Fruit fly (Drosophila melanogaster) whole organism, embryonic: ENCODE data around the gene CG4757.

Experiments used
- ATbp ChIP-seq: fragments of 200-800 bp; sonication (Bioruptor generic); optimal IDR thresholded peaks from 2 replicates; lab custom pipeline; 2017; ENCODE audit warnings: missing biosample characterization, mild to moderate bottlenecking, missing genetic modification characterization, missing genetic modification reagents
- Atf3 ChIP-seq: fragments of 200-800 bp; sonication (Bioruptor generic); optimal IDR thresholded peaks from 3 replicates; lab custom pipeline; 2016; ENCODE audit warnings: missing biosample characterization, missing genetic modification characterization
- Bgb ChIP-seq: fragments of 200-800 bp; sonication (Bioruptor generic); IDR thresholded peaks from 2 replicates; pipeline ENCODE4 v1.3.6; 2022; ENCODE audit warnings: missing biosample characterization, missing genetic modification characterization; ENCODE audit not compliant: partially characterized antibody
- Bteb2 ChIP-seq: fragments of 200-800 bp; sonication (Bioruptor generic); optimal IDR thresholded peaks from 2 replicates; lab custom pipeline; 2016; ENCODE audit warnings: missing biosample characterization, missing genetic modification characterization
- CG10274 ChIP-seq: fragments of 200-800 bp; sonication (Bioruptor generic); optimal IDR thresholded peaks from 3 replicates; lab custom pipeline; 2017; ENCODE audit warnings: missing biosample characterization, mild to moderate bottlenecking, missing genetic modification characterization
- CG11093 ChIP-seq: fragments of 200-800 bp; sonication (Bioruptor generic); IDR thresholded peaks from 3 replicates; pipeline ENCODE4 v1.3.6; 2022; ENCODE audit warnings: missing biosample characterization, missing genetic modification characterization
- CG11398 ChIP-seq: fragments of 200-800 bp; sonication (Bioruptor generic); optimal IDR thresholded peaks from 2 replicates; lab custom pipeline; 2016; ENCODE audit warnings: missing biosample characterization, missing genetic modification characterization
- CG12071 ChIP-seq: fragments of 200-800 bp; sonication (Bioruptor generic); optimal IDR thresholded peaks from 3 replicates; lab custom pipeline; 2018; ENCODE audit warnings: missing biosample characterization, mild to moderate bottlenecking, missing genetic modification characterization
- CG12299 ChIP-seq: fragments of 200-800 bp; sonication (Bioruptor generic); optimal IDR thresholded peaks from 2 replicates; lab custom pipeline; 2018; ENCODE audit warnings: missing biosample characterization, mild to moderate bottlenecking, missing genetic modification characterization
- CG16779 ChIP-seq: fragments of 200-800 bp; sonication (Bioruptor generic); IDR thresholded peaks from 2 replicates; pipeline ENCODE4 v1.3.6; 2022; ENCODE audit warnings: missing biosample characterization, missing genetic modification characterization
- CG17328 ChIP-seq: fragments of 200-800 bp; sonication (Bioruptor generic); IDR thresholded peaks from 2 replicates; pipeline ENCODE4 v1.3.6; 2022; ENCODE audit warnings: missing biosample characterization, missing genetic modification characterization
- CG2199 ChIP-seq: fragments of 200-800 bp; sonication (Bioruptor generic); IDR thresholded peaks from 3 replicates; pipeline ENCODE4 v1.3.6; 2022; ENCODE audit warnings: missing biosample characterization, missing genetic modification characterization
- CG31365 ChIP-seq: fragments of 200-800 bp; sonication (Bioruptor generic); optimal IDR thresholded peaks from 2 replicates; lab custom pipeline; 2018; ENCODE audit warnings: missing biosample characterization, mild to moderate bottlenecking, missing genetic modification characterization
- CG33557 ChIP-seq: fragments of 200-800 bp; sonication (Bioruptor generic); optimal IDR thresholded peaks from 2 replicates; lab custom pipeline; 2019; ENCODE audit warnings: missing biosample characterization, mild to moderate bottlenecking, missing genetic modification characterization, moderate library complexity
- CG3838 ChIP-seq: fragments of 200-800 bp; sonication (Bioruptor generic); optimal IDR thresholded peaks from 3 replicates; lab custom pipeline; 2016; ENCODE audit warnings: missing biosample characterization, missing genetic modification characterization
- CG42726 ChIP-seq: fragments of 200-800 bp; sonication (Bioruptor generic); IDR thresholded peaks from 2 replicates; pipeline ENCODE4 v1.3.6; 2022; ENCODE audit warnings: missing biosample characterization, missing genetic modification characterization; ENCODE audit not compliant: partially characterized antibody
- CG4820 ChIP-seq: fragments of 200-800 bp; sonication (Bioruptor generic); optimal IDR thresholded peaks from 3 replicates; lab custom pipeline; 2016; ENCODE audit warnings: missing biosample characterization, missing genetic modification characterization
- CG5953 ChIP-seq: fragments of 200-800 bp; sonication (Bioruptor generic); IDR thresholded peaks from 2 replicates; pipeline ENCODE4 v1.3.6; 2022; ENCODE audit warnings: missing biosample characterization, missing genetic modification characterization
- CG6272 ChIP-seq: fragments of 200-800 bp; sonication (Bioruptor generic); IDR thresholded peaks from 2 replicates; pipeline ENCODE4 v1.3.6; 2022; ENCODE audit warnings: missing biosample characterization, missing genetic modification characterization
- CG6854 ChIP-seq: fragments of 200-800 bp; sonication (Bioruptor generic); optimal IDR thresholded peaks from 3 replicates; lab custom pipeline; 2017; ENCODE audit warnings: missing biosample characterization, mild to moderate bottlenecking, missing genetic modification characterization
- CHES-1-like ChIP-seq: fragments of 200-800 bp; sonication (Bioruptor generic); optimal IDR thresholded peaks from 2 replicates; lab custom pipeline; 2016; ENCODE audit warnings: missing biosample characterization, missing genetic modification characterization
- CoRest ChIP-seq: fragments of 200-800 bp; sonication (Bioruptor generic); optimal IDR thresholded peaks from 3 replicates; lab custom pipeline; 2018; ENCODE audit warnings: missing biosample characterization, mild to moderate bottlenecking, missing genetic modification characterization, moderate library complexity
- D ChIP-seq, 2 experiments: fragments of 200-800 bp in 1 of 2; fragments of >200 bp in 1 of 2; sonication (Bioruptor generic) in 1 of 2; optimal IDR thresholded peaks; 2 replicates in 1 of 2; 3 replicates in 1 of 2; lab custom pipeline; 2017; ENCODE audit warnings: mild to moderate bottlenecking in 1 of 2, missing biosample characterization in 1 of 2, missing genetic modification characterization in 1 of 2, missing genetic modification reagents in 1 of 2
- D19A ChIP-seq: fragments of 200-800 bp; optimal IDR thresholded peaks from 3 replicates; lab custom pipeline; 2019; ENCODE audit warnings: missing biosample characterization, mild to moderate bottlenecking, missing genetic modification characterization, moderate library complexity
- Elba2 ChIP-seq: fragments of 200-800 bp; sonication (Bioruptor generic); optimal IDR thresholded peaks from 3 replicates; lab custom pipeline; 2016; ENCODE audit warnings: missing biosample characterization, missing genetic modification characterization
- H2.0 ChIP-seq: fragments of 200-800 bp; sonication (Bioruptor generic); IDR thresholded peaks from 2 replicates; pipeline ENCODE4 v1.3.6; 2022; ENCODE audit warnings: missing biosample characterization, missing genetic modification characterization
- Hmr ChIP-seq: fragments of 200-800 bp; sonication (Bioruptor generic); optimal IDR thresholded peaks from 3 replicates; lab custom pipeline; 2017; ENCODE audit warnings: mild to moderate bottlenecking, missing biosample characterization, missing genetic modification reagents, missing genetic modification characterization
- Jarid2 ChIP-seq: fragments of 200-800 bp; sonication (Bioruptor generic); optimal IDR thresholded peaks from 3 replicates; lab custom pipeline; 2017; ENCODE audit warnings: mild to moderate bottlenecking, missing biosample characterization, missing genetic modification reagents, missing genetic modification characterization
- MESR4 ChIP-seq: fragments of 200-800 bp; sonication (Bioruptor generic); optimal IDR thresholded peaks from 2 replicates; lab custom pipeline; 2018; ENCODE audit warnings: missing biosample characterization, mild to moderate bottlenecking, missing genetic modification characterization, moderate library complexity
- Mes4 ChIP-seq: fragments of 200-800 bp; sonication (Bioruptor generic); optimal IDR thresholded peaks from 2 replicates; lab custom pipeline; 2016; ENCODE audit warnings: missing biosample characterization, missing genetic modification characterization
- Opbp ChIP-seq: fragments of 200-800 bp; sonication (Bioruptor generic); IDR thresholded peaks from 3 replicates; pipeline ENCODE4 v1.3.6; 2022; ENCODE audit warnings: missing biosample characterization, missing genetic modification characterization; ENCODE audit not compliant: partially characterized antibody
- Ptx1 ChIP-seq: fragments of 200-800 bp; sonication (Bioruptor generic); IDR thresholded peaks from 2 replicates; pipeline ENCODE4 v1.3.6; 2022; ENCODE audit warnings: missing biosample characterization, missing genetic modification characterization
- Rx ChIP-seq: fragments of 200-800 bp; sonication (Bioruptor generic); IDR thresholded peaks from 2 replicates; pipeline ENCODE4 v1.3.6; 2022; ENCODE audit warnings: missing biosample characterization, missing genetic modification characterization
- Xbp1 ChIP-seq: fragments of 200-800 bp; sonication (Bioruptor generic); optimal IDR thresholded peaks from 3 replicates; lab custom pipeline; 2016; ENCODE audit warnings: missing biosample characterization, mild to moderate bottlenecking, missing genetic modification characterization
- al ChIP-seq: fragments of 200-800 bp; sonication (Bioruptor generic); IDR thresholded peaks from 2 replicates; pipeline ENCODE4 v1.3.6; 2022; ENCODE audit warnings: missing biosample characterization, missing genetic modification characterization
- amos ChIP-seq: fragments of 200-800 bp; sonication (Bioruptor generic); IDR thresholded peaks from 2 replicates; pipeline ENCODE4 v1.3.6; 2022; ENCODE audit warnings: missing biosample characterization, missing genetic modification characterization; ENCODE audit not compliant: partially characterized antibody
- cwo ChIP-seq: fragments of 200-800 bp; sonication (Bioruptor generic); optimal IDR thresholded peaks from 3 replicates; lab custom pipeline; 2017; ENCODE audit warnings: missing biosample characterization, missing genetic modification characterization, mild to moderate bottlenecking, moderate library complexity, missing genetic modification reagents
- fru ChIP-seq: fragments of >200 bp; optimal IDR thresholded peaks from 2 replicates; lab custom pipeline; 2017
- h ChIP-seq: fragments of >200 bp; optimal IDR thresholded peaks from 2 replicates; lab custom pipeline; 2017
- ham ChIP-seq: fragments of 200-800 bp; sonication (Bioruptor generic); IDR thresholded peaks from 2 replicates; pipeline ENCODE4 v1.3.6; 2022; ENCODE audit warnings: missing biosample characterization, missing genetic modification characterization
- jigr1 ChIP-seq: fragments of 200-800 bp; sonication (Bioruptor generic); IDR thresholded peaks from 3 replicates; pipeline ENCODE4 v1.3.6; 2022; ENCODE audit warnings: missing biosample characterization, missing genetic modification characterization
- jumu ChIP-seq: fragments of 200-800 bp; sonication (Bioruptor generic); optimal IDR thresholded peaks from 3 replicates; lab custom pipeline; 2016; ENCODE audit warnings: missing biosample characterization, missing genetic modification characterization
- lbe ChIP-seq: fragments of 200-800 bp; sonication (Bioruptor generic); optimal IDR thresholded peaks from 2 replicates; lab custom pipeline; 2016; ENCODE audit warnings: missing biosample characterization, mild to moderate bottlenecking, missing genetic modification characterization
- nerfin-1 ChIP-seq: fragments of 200-800 bp; sonication (Bioruptor generic); optimal IDR thresholded peaks from 3 replicates; lab custom pipeline; 2019; ENCODE audit warnings: missing biosample characterization, mild to moderate bottlenecking, missing genetic modification characterization, moderate library complexity
- nerfin-2 ChIP-seq: fragments of 200-800 bp; sonication (Bioruptor generic); IDR thresholded peaks from 2 replicates; pipeline ENCODE4 v1.3.6; 2022; ENCODE audit warnings: missing biosample characterization, missing genetic modification characterization; ENCODE audit not compliant: partially characterized antibody
- odd ChIP-seq: fragments of 200-800 bp; sonication (Bioruptor generic); optimal IDR thresholded peaks from 2 replicates; lab custom pipeline; 2017; ENCODE audit warnings: missing biosample characterization, mild to moderate bottlenecking, missing genetic modification characterization
- sens ChIP-seq: fragments of 200-800 bp; sonication (Bioruptor generic); peaks from one replicate; lab custom pipeline; 2016; ENCODE audit warnings: missing biosample characterization, missing genetic modification characterization
- shn ChIP-seq: fragments of 200-800 bp; sonication (Bioruptor generic); optimal IDR thresholded peaks from 3 replicates; lab custom pipeline; 2016; ENCODE audit warnings: missing biosample characterization, missing genetic modification characterization
- tna ChIP-seq: fragments of 200-800 bp; sonication (Bioruptor generic); IDR thresholded peaks from 2 replicates; pipeline ENCODE4 v1.3.6; 2022; ENCODE audit warnings: missing biosample characterization, missing genetic modification characterization; ENCODE audit not compliant: partially characterized antibody

Gene CG4757

DNA sequence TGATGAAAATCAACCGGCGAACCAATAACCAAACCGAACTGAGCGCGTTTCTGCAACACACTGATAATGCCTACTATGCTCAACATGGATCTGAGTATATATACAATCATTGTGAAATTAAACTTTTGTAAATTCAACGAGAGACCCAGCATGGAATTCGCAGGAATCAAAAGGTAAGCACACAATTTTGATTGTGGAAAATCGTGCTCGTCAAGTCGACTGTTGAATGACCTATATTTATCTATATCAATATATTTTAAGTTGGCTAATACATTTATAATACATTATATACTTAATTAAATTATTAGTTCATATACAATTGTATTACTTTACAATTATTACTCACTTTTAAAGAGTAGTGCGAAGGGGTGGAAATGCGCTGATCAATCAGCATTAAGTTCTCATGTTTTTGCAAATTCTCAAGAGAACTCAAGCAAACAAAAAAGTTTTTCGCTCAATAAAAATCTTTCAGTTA, 7.2 kb upstream of the CG4757 start, which contains the start of gene Ugt302K1 (continued):
- no peak for TF ChIP-seq Bteb2 (GFP tag; lab: Kevin White, UChicago)
- no peak for TF ChIP-seq CG31365 (tag; lab: Kevin White, UChicago)
- no peak for TF ChIP-seq CG4820
- TF ChIP-seq Hmr = peak; percentile 13
- peak; percentile 37 for TF ChIP-seq cwo (GFP tag; lab: Kevin White, UChicago)
- TF ChIP-seq h = no peak
- no peak for TF ChIP-seq CG5953 (GFP tag; lab: Robert Waterston, UW)
- no peak for TF ChIP-seq Atf3 (GFP tag; lab: Kevin White, UChicago)
- peak; percentile 43; the same call in 1 of the 2 replicates for TF ChIP-seq Ptx1 (GFP tag; lab: Robert Waterston, UW)
- peak; percentile 2 for TF ChIP-seq CoRest (tag; lab: Kevin White, UChicago)
- no peak for TF ChIP-seq nerfin-2
- TF ChIP-seq tna (GFP tag; lab: Robert Waterston, UW) = no peak
- TF ChIP-seq lbe (GFP tag; lab: Kevin White, UChicago) = peak; percentile 58
- TF ChIP-seq shn (GFP tag; lab: Kevin White, UChicago) = no peak
- TF ChIP-seq CG6854 (GFP tag; lab: Kevin White, UChicago) = no peak
- TF ChIP-seq CG42726 = no peak
- no peak for TF ChIP-seq MESR4 (GFP tag; lab: Kevin White, UChicago)
- no peak for TF ChIP-seq jumu (GFP tag; lab: Kevin White, UChicago)
- no peak for TF ChIP-seq D (optimal IDR thresholded peaks at IDR 0.05; lab: Kevin White, UChicago)
- no peak for TF ChIP-seq D (GFP tag; optimal IDR thresholded peaks at IDR 0.05; lab: Kevin White, UChicago)
- TF ChIP-seq al (GFP tag; lab: Robert Waterston, UW) = peak; percentile 56; the same call in 1 of the 2 replicates
- TF ChIP-seq Elba2 (GFP tag; lab: Kevin White, UChicago) = no peak
- no peak for TF ChIP-seq Opbp (GFP tag; lab: Robert Waterston, UW)
- TF ChIP-seq CG11398 (GFP tag; lab: Kevin White, UChicago) = no peak
- TF ChIP-seq CG33557 (GFP tag; lab: Kevin White, UChicago) = no peak
- TF ChIP-seq Xbp1 (GFP tag; lab: Kevin White, UChicago) = no peak
- no peak for TF ChIP-seq nerfin-1 (tag; lab: Kevin White, UChicago)
- TF ChIP-seq ATbp (GFP tag; lab: Kevin White, UChicago) = no peak
- peak; percentile 15 for TF ChIP-seq CG10274 (GFP tag; lab: Kevin White, UChicago)
- TF ChIP-seq Mes4 = no peak
- TF ChIP-seq Jarid2 (GFP tag; lab: Kevin White, UChicago) = no peak
- no peak for TF ChIP-seq Bgb
- no peak for TF ChIP-seq CG11093
- no peak for TF ChIP-seq CG6272 (GFP tag; lab: Robert Waterston, UW)
- no peak for TF ChIP-seq amos (GFP tag; lab: Robert Waterston, UW)
- TF ChIP-seq CG2199 (GFP tag; lab: Robert Waterston, UW) = no peak
- no peak for TF ChIP-seq ham (GFP tag; lab: Robert Waterston, UW)
- no peak for TF ChIP-seq CG12299
- TF ChIP-seq fru = no peak
- no peak for TF ChIP-seq CG17328 (GFP tag; lab: Robert Waterston, UW)
- no peak for TF ChIP-seq odd (GFP tag; lab: Kevin White, UChicago)
- TF ChIP-seq CG12071 (GFP tag; lab: Kevin White, UChicago) = no peak
- no peak for TF ChIP-seq H2.0 (GFP tag; lab: Robert Waterston, UW)
- no peak for TF ChIP-seq jigr1
- no peak for TF ChIP-seq Rx (GFP tag; lab: Robert Waterston, UW)
- no peak for TF ChIP-seq CHES-1-like (GFP tag; lab: Kevin White, UChicago)
- no peak for TF ChIP-seq sens (GFP tag; lab: Kevin White, UChicago)
- no peak for TF ChIP-seq CG3838 (GFP tag; lab: Kevin White, UChicago)
- peak; percentile 73 for TF ChIP-seq D19A (tag; lab: Kevin White, UChicago)
- TF ChIP-seq CG16779 = no peak
